Fruit fly (Drosophila melanogaster) whole organism, embryonic: ENCODE measurements around the gene CG43998.

Experiments used
- Atf3 ChIP-seq: fragments of 200-800 bp; sonication (Bioruptor generic); optimal IDR thresholded peaks from 3 replicates; lab custom pipeline; 2016; ENCODE audit warnings: missing biosample characterization, missing genetic modification characterization
- Bdp1 ChIP-seq: fragments of 200-800 bp; sonication (Bioruptor generic); optimal IDR thresholded peaks from 3 replicates; lab custom pipeline; 2016; ENCODE audit warnings: missing biosample characterization, missing genetic modification characterization
- CG10959 ChIP-seq: fragments of 200-800 bp; sonication (Bioruptor generic); IDR thresholded peaks from 2 replicates; pipeline ENCODE4 v1.3.6; 2022; ENCODE audit warnings: missing biosample characterization, missing genetic modification characterization
- CG12236 ChIP-seq: fragments of 200-800 bp; sonication (Bioruptor generic); optimal IDR thresholded peaks from 2 replicates; lab custom pipeline; 2016; ENCODE audit warnings: missing biosample characterization, missing genetic modification characterization
- CG13894 ChIP-seq: fragments of 200-800 bp; sonication (Bioruptor generic); optimal IDR thresholded peaks from 3 replicates; lab custom pipeline; 2018; ENCODE audit warnings: missing biosample characterization, mild to moderate bottlenecking, missing genetic modification characterization, moderate library complexity
- CG14965 ChIP-seq: fragments of 200-800 bp; sonication (Bioruptor generic); optimal IDR thresholded peaks from 2 replicates; lab custom pipeline; 2016; ENCODE audit warnings: missing biosample characterization, missing genetic modification characterization, borderline replicate concordance
- CG15514 ChIP-seq: fragments of 200-800 bp; sonication (Bioruptor generic); optimal IDR thresholded peaks from 3 replicates; lab custom pipeline; 2017; ENCODE audit warnings: missing biosample characterization, missing genetic modification characterization, mild to moderate bottlenecking, moderate library complexity, missing genetic modification reagents
- CG16779 ChIP-seq: fragments of 200-800 bp; sonication (Bioruptor generic); IDR thresholded peaks from 2 replicates; pipeline ENCODE4 v1.3.6; 2022; ENCODE audit warnings: missing biosample characterization, missing genetic modification characterization
- CG16863 ChIP-seq: fragments of 200-800 bp; sonication (Bioruptor generic); optimal IDR thresholded peaks from 3 replicates; lab custom pipeline; 2016; ENCODE audit warnings: missing biosample characterization, missing genetic modification characterization
- CG17186 ChIP-seq: fragments of 200-800 bp; sonication (Bioruptor generic); optimal IDR thresholded peaks from 3 replicates; lab custom pipeline; 2017; ENCODE audit warnings: missing biosample characterization, missing genetic modification reagents, missing genetic modification characterization
- CG17829 ChIP-seq: fragments of 200-800 bp; optimal IDR thresholded peaks from 2 replicates; lab custom pipeline; 2019; ENCODE audit warnings: missing biosample characterization, mild to moderate bottlenecking, missing genetic modification characterization, moderate library complexity
- CG18262 ChIP-seq: fragments of 200-800 bp; optimal IDR thresholded peaks from 3 replicates; lab custom pipeline; 2019; ENCODE audit warnings: missing biosample characterization, mild to moderate bottlenecking, missing genetic modification characterization, moderate library complexity
- CG1832 ChIP-seq: fragments of 200-800 bp; sonication (Bioruptor generic); optimal IDR thresholded peaks from 2 replicates; lab custom pipeline; 2017; ENCODE audit warnings: missing biosample characterization, mild to moderate bottlenecking, missing genetic modification characterization, inconsistent platforms
- CG2129 ChIP-seq: fragments of 200-800 bp; sonication (Bioruptor generic); IDR thresholded peaks from 2 replicates; pipeline ENCODE4 v1.3.6; 2022; ENCODE audit warnings: missing biosample characterization, missing genetic modification characterization; ENCODE audit not compliant: partially characterized antibody
- CG30431 ChIP-seq: fragments of 200-800 bp; sonication (Bioruptor generic); optimal IDR thresholded peaks from 2 replicates; lab custom pipeline; 2017; ENCODE audit warnings: missing biosample characterization, missing genetic modification characterization
- CG3838 ChIP-seq: fragments of 200-800 bp; sonication (Bioruptor generic); optimal IDR thresholded peaks from 3 replicates; lab custom pipeline; 2016; ENCODE audit warnings: missing biosample characterization, missing genetic modification characterization
- CG4328 ChIP-seq: fragments of 200-800 bp; sonication (Bioruptor generic); optimal IDR thresholded peaks from 3 replicates; lab custom pipeline; 2017; ENCODE audit warnings: missing biosample characterization, missing genetic modification reagents, missing genetic modification characterization
- CG43689 ChIP-seq: fragments of 200-800 bp; sonication (Bioruptor generic); IDR thresholded peaks from 2 replicates; pipeline ENCODE4 v1.3.6; 2022; ENCODE audit warnings: missing biosample characterization, missing genetic modification characterization
- CG5953 ChIP-seq: fragments of 200-800 bp; sonication (Bioruptor generic); IDR thresholded peaks from 2 replicates; pipeline ENCODE4 v1.3.6; 2022; ENCODE audit warnings: missing biosample characterization, missing genetic modification characterization
- CG6175 ChIP-seq: fragments of 200-800 bp; sonication (Bioruptor generic); IDR thresholded peaks from 3 replicates; pipeline ENCODE4 v1.3.6; 2022; ENCODE audit warnings: missing biosample characterization, missing genetic modification characterization
- D19B ChIP-seq: fragments of 200-800 bp; sonication (Bioruptor generic); optimal IDR thresholded peaks from 2 replicates; lab custom pipeline; 2017; ENCODE audit warnings: missing biosample characterization, mild to moderate bottlenecking, missing genetic modification characterization
- Dbx ChIP-seq: fragments of 200-800 bp; sonication (Bioruptor generic); IDR thresholded peaks from 3 replicates; pipeline ENCODE4 v1.3.6; 2022; ENCODE audit warnings: missing biosample characterization, missing genetic modification characterization
- Deaf1 ChIP-seq: fragments of 200-800 bp; optimal IDR thresholded peaks from 3 replicates; lab custom pipeline; 2019; ENCODE audit warnings: missing biosample characterization, mild to moderate bottlenecking, missing genetic modification characterization, moderate library complexity
- Dfd ChIP-seq, 2 experiments: fragments of >200 bp; optimal IDR thresholded peaks; 2 replicates each; lab custom pipeline; 2017; ENCODE audit warnings: missing biosample characterization in 2 of 2, missing genetic modification characterization in 2 of 2
- Fer2 ChIP-seq: fragments of 200-800 bp; sonication (Bioruptor generic); optimal IDR thresholded peaks from 2 replicates; lab custom pipeline; 2018; ENCODE audit warnings: missing biosample characterization, mild to moderate bottlenecking, missing genetic modification characterization, moderate library complexity
- HLHmδ ChIP-seq: fragments of 200-800 bp; sonication (Bioruptor generic); optimal IDR thresholded peaks from 2 replicates; lab custom pipeline; 2018; ENCODE audit warnings: missing biosample characterization, mild to moderate bottlenecking, missing genetic modification characterization, moderate library complexity
- HmgZ ChIP-seq: fragments of 200-800 bp; sonication (Bioruptor generic); optimal IDR thresholded peaks from 2 replicates; lab custom pipeline; 2018; ENCODE audit warnings: missing biosample characterization, mild to moderate bottlenecking, missing genetic modification characterization
- Neu2 ChIP-seq: fragments of 200-800 bp; sonication (Bioruptor generic); optimal IDR thresholded peaks from 3 replicates; lab custom pipeline; 2016; ENCODE audit warnings: missing biosample characterization, missing genetic modification characterization, borderline replicate concordance
- Optix ChIP-seq: fragments of 200-800 bp; sonication (Bioruptor generic); IDR thresholded peaks from 3 replicates; pipeline ENCODE4 v1.3.6; 2022; ENCODE audit warnings: missing biosample characterization, missing genetic modification characterization
- Spps ChIP-seq: fragments of 200-800 bp; sonication (Bioruptor generic); optimal IDR thresholded peaks from 2 replicates; lab custom pipeline; 2018; ENCODE audit warnings: missing biosample characterization, mild to moderate bottlenecking, missing genetic modification characterization
- Xbp1 ChIP-seq: fragments of 200-800 bp; sonication (Bioruptor generic); optimal IDR thresholded peaks from 3 replicates; lab custom pipeline; 2016; ENCODE audit warnings: missing biosample characterization, mild to moderate bottlenecking, missing genetic modification characterization
- chn ChIP-seq: fragments of 200-800 bp; sonication (Bioruptor generic); optimal IDR thresholded peaks from 2 replicates; lab custom pipeline; 2016; ENCODE audit warnings: missing biosample characterization, missing genetic modification characterization
- croc ChIP-seq: fragments of 200-800 bp; sonication (Bioruptor generic); conservative IDR thresholded peaks from 3 replicates; pipeline ENCODE4 v1.3.6; 2022; ENCODE audit warnings: missing biosample characterization, missing genetic modification characterization
- dmrt11E ChIP-seq: fragments of 200-800 bp; sonication (Bioruptor generic); optimal IDR thresholded peaks from 3 replicates; lab custom pipeline; 2018; ENCODE audit warnings: missing biosample characterization, mild to moderate bottlenecking, missing genetic modification characterization, moderate library complexity
- fd102C ChIP-seq: fragments of 200-800 bp; sonication (Bioruptor generic); optimal IDR thresholded peaks from 2 replicates; lab custom pipeline; 2018; ENCODE audit warnings: missing biosample characterization, mild to moderate bottlenecking, missing genetic modification characterization, moderate library complexity
- gce ChIP-seq: fragments of 200-800 bp; sonication (Bioruptor generic); IDR thresholded peaks from 3 replicates; pipeline ENCODE4 v1.3.6; 2022; ENCODE audit warnings: missing biosample characterization, missing genetic modification characterization
- grn ChIP-seq: fragments of 200-800 bp; sonication (Bioruptor generic); optimal IDR thresholded peaks from 3 replicates; lab custom pipeline; 2017; ENCODE audit warnings: missing biosample characterization, missing genetic modification characterization
- gt ChIP-seq: fragments of 200-800 bp; sonication (Bioruptor generic); IDR thresholded peaks from 2 replicates; pipeline ENCODE4 v1.3.6; 2022; ENCODE audit warnings: missing biosample characterization, missing genetic modification characterization
- ken ChIP-seq: fragments of 200-800 bp; sonication (Bioruptor generic); IDR thresholded peaks from 3 replicates; pipeline ENCODE4 v1.3.6; 2022; ENCODE audit warnings: missing biosample characterization, missing genetic modification characterization
- lilli ChIP-seq: fragments of 200-800 bp; sonication (Bioruptor generic); optimal IDR thresholded peaks from 3 replicates; lab custom pipeline; 2016; ENCODE audit warnings: missing biosample characterization, missing genetic modification characterization
- mld ChIP-seq: fragments of 200-800 bp; sonication (Bioruptor generic); IDR thresholded peaks from 3 replicates; pipeline ENCODE4 v1.3.6; 2022; ENCODE audit warnings: missing biosample characterization, missing genetic modification characterization; ENCODE audit not compliant: partially characterized antibody
- nom ChIP-seq: fragments of 200-800 bp; sonication (Bioruptor generic); optimal IDR thresholded peaks from 2 replicates; lab custom pipeline; 2017; ENCODE audit warnings: missing biosample characterization, missing genetic modification characterization, mild to moderate bottlenecking, moderate library complexity, missing genetic modification reagents
- sima ChIP-seq: fragments of 200-800 bp; sonication (Bioruptor generic); optimal IDR thresholded peaks from 2 replicates; lab custom pipeline; 2016; ENCODE audit warnings: missing biosample characterization, missing genetic modification characterization
- sna ChIP-seq: fragments of 200-800 bp; sonication (Bioruptor generic); IDR thresholded peaks from 2 replicates; pipeline ENCODE4 v1.3.6; 2022; ENCODE audit warnings: missing biosample characterization, missing genetic modification characterization; ENCODE audit not compliant: partially characterized antibody
- tin ChIP-seq: fragments of 200-800 bp; sonication (Bioruptor generic); optimal IDR thresholded peaks from 3 replicates; lab custom pipeline; 2016; ENCODE audit warnings: missing biosample characterization, missing genetic modification characterization
- tio ChIP-seq: fragments of 200-800 bp; sonication (Bioruptor generic); optimal IDR thresholded peaks from 2 replicates; lab custom pipeline; 2017; ENCODE audit warnings: missing biosample characterization, missing genetic modification characterization, inconsistent platforms
- vvl ChIP-seq: fragments of 200-800 bp; sonication (Bioruptor generic); IDR thresholded peaks from 2 replicates; pipeline ENCODE4 v1.3.6; 2022; ENCODE audit warnings: missing biosample characterization, missing genetic modification characterization
- zen ChIP-seq: fragments of 200-800 bp; sonication (Bioruptor generic); optimal IDR thresholded peaks from 3 replicates; lab custom pipeline; 2018; ENCODE audit warnings: missing biosample characterization, mild to moderate bottlenecking, missing genetic modification characterization, moderate library complexity

Gene CG43998

DNA sequence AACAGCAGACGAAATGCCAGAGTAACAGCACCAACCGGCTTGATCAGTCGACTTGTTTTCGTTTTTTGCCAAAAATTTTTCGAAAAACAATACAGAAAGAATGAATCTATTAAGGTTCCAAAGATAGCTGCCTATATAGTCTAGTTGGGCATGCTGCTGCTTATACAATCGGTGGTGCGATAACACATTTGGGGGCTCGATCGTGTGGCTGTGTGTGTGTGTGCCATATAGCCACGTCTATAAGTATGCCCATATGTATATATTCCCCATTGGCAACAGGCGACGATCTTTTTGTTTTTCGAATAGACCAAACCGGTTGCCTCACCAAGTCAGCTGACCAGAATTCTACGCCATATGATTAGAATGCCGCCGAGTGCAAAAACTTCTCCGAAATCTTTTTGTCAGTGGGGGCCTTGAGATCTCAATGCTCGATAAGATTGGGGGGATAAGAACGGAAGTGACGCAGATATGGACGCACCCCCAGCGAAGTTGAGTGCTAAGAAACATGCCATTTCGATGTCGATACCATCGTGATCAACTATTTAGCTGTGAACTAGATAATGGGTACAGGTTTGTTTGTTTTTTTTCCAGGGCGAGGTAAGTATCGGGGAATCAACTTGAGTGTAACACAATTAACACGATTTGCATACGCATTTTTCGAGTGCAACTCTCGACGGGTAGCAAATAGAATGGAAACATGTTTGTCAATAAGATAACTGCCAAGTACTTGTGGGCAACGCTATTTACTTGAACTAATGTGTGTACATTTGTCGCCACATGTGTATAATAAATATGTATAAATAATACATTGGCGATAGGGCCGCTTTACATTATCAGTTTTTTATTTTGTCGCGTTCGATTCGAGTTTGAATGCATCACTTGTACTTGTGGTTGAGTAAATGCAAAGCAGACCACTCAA is 11.4 kb upstream of the CG43998 start (continued):
- TF ChIP-seq Atf3 (GFP tag; lab: Kevin White, UChicago) (peak; percentile 39), Deaf1 (tag; lab: Kevin White, UChicago) (no peak), tin (peak; percentile 34), mld (no peak), dmrt11E (tag; lab: Kevin White, UChicago) (peak; percentile 87), CG4328 (GFP tag; lab: Kevin White, UChicago) (peak; percentile 82), CG15514 (GFP tag; lab: Kevin White, UChicago) (peak; percentile 80), Neu2 (GFP tag; lab: Kevin White, UChicago) (no peak), vvl (GFP tag; lab: Robert Waterston, UW) (peak; percentile 72), CG2129 (GFP tag; lab: Robert Waterston, UW) (no peak), nom (GFP tag; lab: Kevin White, UChicago) (peak; percentile 11), Xbp1 (GFP tag; lab: Kevin White, UChicago) (no peak), Dfd (GFP tag; optimal IDR thresholded peaks at IDR 0.05; lab: Kevin White, UChicago) (no peak), CG3838 (GFP tag; lab: Kevin White, UChicago) (peak; percentile 76), zen (tag; lab: Kevin White, UChicago) (peak; percentile 57), D19B (GFP tag; lab: Kevin White, UChicago) (peak; percentile 48), CG18262 (tag; lab: Kevin White, UChicago) (peak; percentile 76), gce (GFP tag; lab: Robert Waterston, UW) (peak; percentile 89), chn (GFP tag; lab: Kevin White, UChicago) (peak; percentile 47), CG1832 (GFP tag; lab: Kevin White, UChicago) (no peak), CG12236 (peak; percentile 83), CG10959 (peak; percentile 46), fd102C (GFP tag; lab: Kevin White, UChicago) (peak; percentile 88), lilli (GFP tag; lab: Kevin White, UChicago) (peak; percentile 52), CG13894 (tag; lab: Kevin White, UChicago) (peak; percentile 99), tio (peak; percentile 67), CG30431 (GFP tag; lab: Kevin White, UChicago) (peak; percentile 37), gt (0 out of 2 replicates have a peak, but pooled peaks have one; percentile 7), HLHmδ (GFP tag; lab: Kevin White, UChicago) (peak; percentile 89), grn (GFP tag; lab: Kevin White, UChicago) (peak; percentile 92), Bdp1 (peak; percentile 72), CG5953 (peak; percentile 65; the same call in 1 of the 2 replicates), ken (GFP tag; lab: Robert Waterston, UW) (peak; percentile 37; the same call in 1 of the 3 replicates), Dbx (GFP tag; lab: Robert Waterston, UW) (peak; percentile 81), CG16863 (GFP tag; lab: Kevin White, UChicago) (peak; percentile 46), sna (GFP tag; lab: Robert Waterston, UW) (no peak), sima (GFP tag; lab: Kevin White, UChicago) (peak; percentile 58), Optix (peak; percentile 54; the same call in 1 of the 3 replicates), CG14965 (GFP tag; lab: Kevin White, UChicago) (peak; percentile 43), CG16779 (GFP tag; lab: Robert Waterston, UW) (0 out of 2 replicates have a peak, but pooled peaks have one; percentile 18), Spps (tag; lab: Kevin White, UChicago) (peak; percentile 75), CG17186 (GFP tag; lab: Kevin White, UChicago) (peak; percentile 39), HmgZ (peak; percentile 90), CG6175 (GFP tag; lab: Robert Waterston, UW) (no peak; the same call in 2 of the 3 replicates), CG43689 (GFP tag; lab: Robert Waterston, UW) (peak; percentile 65), CG17829 (peak; percentile 52), Fer2 (tag; lab: Kevin White, UChicago) (peak; percentile 70), croc (GFP tag; lab: Robert Waterston, UW) (no peak)
